Worm (Caenorhabditis elegans) whole organism, L4/young adult: ENCODE results near the gene C13F10.1.

Experiments used
- dao-5 ChIP-seq: sonication (generic microtip); optimal IDR thresholded peaks from 2 replicates; lab custom pipeline; 2016; ENCODE audit warnings: missing genotype, missing genetic modification characterization, moderate library complexity, missing compliant biosample characterization
- him-1 ChIP-seq: sonication (generic microtip); optimal IDR thresholded peaks from 2 replicates; lab custom pipeline; 2016; ENCODE audit warnings: missing genotype, missing genetic modification reagents, missing genetic modification characterization, missing compliant biosample characterization

ce11 chrV:7224353-7224752 is 475 bp downstream of the C13F10.1 start:
- no peak for TF ChIP-seq dao-5 (tag; lab: Kevin White, UChicago)
- no peak for TF ChIP-seq him-1 (tag; lab: Kevin White, UChicago)
